Worm (Caenorhabditis elegans): ENCODE results near the gene clec-177.
"Not testable (repeated sequence)": the region's sequence is repeated elsewhere in the genome, so short reads cannot be mapped to it uniquely, and the experiment has no call there.

The clec-177 gene

DNA sequence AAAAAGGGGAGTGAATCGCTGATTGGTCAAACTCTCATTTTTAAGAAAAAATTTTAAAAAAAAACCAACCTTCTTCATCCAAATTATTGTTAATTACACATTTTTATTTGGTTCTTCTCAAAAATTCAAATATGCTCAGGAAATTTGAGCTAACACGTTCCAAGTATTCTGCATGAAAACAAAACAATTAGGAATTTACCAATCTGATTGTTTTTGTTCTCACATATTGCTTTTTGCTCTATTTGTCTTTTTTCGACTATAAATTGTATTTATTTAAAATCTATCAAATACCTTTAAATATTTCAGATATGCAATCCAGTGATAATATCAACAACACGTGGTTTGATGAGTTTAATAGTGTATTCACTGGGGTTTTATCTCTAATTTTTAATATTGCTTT lies 25.9 kb downstream of the clec-177 start, which contains the start of gene srm-1:
Gene srm-1, plus strand, starts transcription at position 301 of the 400 bp plus-strand sequence.
- TF ChIP-seq blmp-1 (tag; optimal IDR thresholded peaks at IDR 0.05) (no peak), ceh-43 (GFP tag; optimal IDR thresholded peaks at IDR 0.05) (no peak), nhr-12 (tag; optimal IDR thresholded peaks at IDR 0.05) (no peak), nhr-76 (tag; optimal IDR thresholded peaks at IDR 0.05) (no peak), unc-62 (GFP tag; optimal IDR thresholded peaks at IDR 0.05) (no peak), sptf-1 (tag; optimal IDR thresholded peaks at IDR 0.05) (no peak), ceh-83 (GFP tag; optimal IDR thresholded peaks at IDR 0.05) (no peak)

DNA sequence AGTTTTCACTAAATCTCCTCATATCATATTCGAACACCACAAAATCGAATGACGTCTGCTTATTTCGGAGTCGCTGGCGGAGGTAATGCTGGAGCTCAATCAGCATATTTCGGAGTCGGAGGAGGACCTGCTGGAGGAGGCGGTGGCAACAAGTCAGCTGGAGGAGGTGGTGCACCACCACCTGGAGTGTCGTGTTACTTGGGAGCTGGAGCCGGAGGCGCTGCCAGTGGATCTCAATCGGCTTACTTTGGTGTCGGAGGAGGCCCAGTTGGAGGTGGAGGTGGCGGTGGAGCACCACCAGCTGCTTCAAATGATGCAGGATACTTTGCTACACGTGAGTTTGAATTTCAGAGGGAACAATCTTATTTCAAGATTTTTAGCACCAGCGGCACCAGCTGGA lies 30.1 kb downstream of the clec-177 start, which contains the start of gene ssq-4:
Gene ssq-4, plus strand, starts transcription at position 19 of the 400 bp plus-strand sequence.
- TF ChIP-seq ham-2 (GFP tag; optimal IDR thresholded peaks at IDR 0.05); elt-3 (tag; optimal IDR thresholded peaks at IDR 0.05); ceh-39 (tag; optimal IDR thresholded peaks at IDR 0.05): not testable (repeated sequence)

DNA sequence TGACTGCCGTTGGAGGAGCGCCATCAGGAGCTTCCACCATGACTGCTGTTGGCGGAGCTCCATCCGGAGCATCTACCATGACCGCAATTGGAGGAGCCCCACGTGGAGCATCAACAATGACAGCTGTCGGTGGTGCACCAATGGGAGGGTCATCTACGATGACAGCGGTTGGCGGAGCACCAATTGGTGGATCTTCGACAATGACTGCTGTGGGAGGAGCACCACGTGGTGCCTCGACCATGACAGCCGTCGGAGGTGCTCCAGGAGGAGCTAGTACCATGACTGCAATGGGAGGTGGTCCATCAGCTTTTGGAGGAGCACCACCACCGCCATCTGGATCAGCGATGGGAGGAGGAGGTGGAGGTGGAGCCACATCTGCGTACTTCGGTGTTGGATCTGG lies 30.7 kb downstream of the clec-177 start, which contains the start of gene T28H11.7:
Gene T28H11.7, minus strand, starts transcription at position 101 of the 400 bp plus-strand sequence.
- not testable (repeated sequence) for TF ChIP-seq elt-1 (tag; optimal IDR thresholded peaks at IDR 0.05; ENCODE audit: borderline replicate concordance, insufficient read depth); unc-62 (GFP tag; optimal IDR thresholded peaks at IDR 0.05); nhr-12 (tag; optimal IDR thresholded peaks at IDR 0.05)

DNA sequence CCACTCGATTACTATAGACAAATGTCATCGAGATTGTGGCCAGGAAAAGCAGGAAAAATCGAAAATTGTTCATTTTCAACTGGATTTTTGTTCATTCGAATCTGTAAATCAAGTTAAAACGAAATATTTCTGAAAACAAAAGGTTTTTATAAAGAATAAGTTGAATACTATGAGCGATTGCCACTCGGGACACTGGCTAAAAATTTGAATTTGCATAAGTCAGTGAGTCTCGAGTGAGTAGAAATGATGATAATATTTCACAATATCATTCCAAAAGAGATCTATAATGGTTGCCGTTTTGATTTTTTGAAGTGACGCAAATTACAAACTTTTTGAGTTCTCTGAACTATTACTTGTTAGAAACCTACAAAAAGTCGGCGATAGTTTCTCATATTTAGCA lies 34.2 kb downstream of the clec-177 start, which contains the start of gene T28H11.8:
Gene T28H11.8, minus strand, starts transcription at position 101 of the 400 bp plus-strand sequence.
- no peak for TF ChIP-seq nhr-76 (tag; optimal IDR thresholded peaks at IDR 0.05)
- TF ChIP-seq elt-1 (tag; optimal IDR thresholded peaks at IDR 0.05; ENCODE audit: borderline replicate concordance, insufficient read depth), result no peak
- TF ChIP-seq nhr-28 (tag; optimal IDR thresholded peaks at IDR 0.05), result no peak
- TF ChIP-seq snpc-4 (tag; optimal IDR thresholded peaks at IDR 0.05), result no peak
- no peak for TF ChIP-seq mep-1 (tag; optimal IDR thresholded peaks at IDR 0.05)
- TF ChIP-seq lin-32 (GFP tag; optimal IDR thresholded peaks at IDR 0.05), result no peak
- TF ChIP-seq bed-3 (GFP tag; optimal IDR thresholded peaks at IDR 0.05), result no peak
- TF ChIP-seq nhr-2 (tag; optimal IDR thresholded peaks at IDR 0.05), result no peak
- TF ChIP-seq tbx-8 (GFP tag; optimal IDR thresholded peaks at IDR 0.05), result no peak

DNA sequence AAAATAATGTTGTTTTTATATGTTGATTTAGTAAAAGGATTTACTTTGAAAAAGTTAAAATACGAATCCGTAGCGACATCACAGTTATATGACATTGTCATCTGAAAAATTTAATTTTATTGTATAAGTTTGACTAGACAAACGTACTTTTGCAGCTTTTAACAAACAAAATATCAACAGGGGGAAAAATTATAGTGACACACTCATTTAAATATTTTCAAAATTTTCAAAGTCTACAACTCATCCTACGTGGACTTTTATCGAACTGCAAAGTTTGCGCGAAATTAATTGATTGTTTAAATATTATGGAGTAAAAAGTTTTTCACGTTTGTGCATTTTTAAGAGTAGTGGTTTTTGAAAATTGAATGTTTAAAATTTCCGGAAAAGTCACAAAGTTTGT lies 39.3 kb downstream of the clec-177 start, which contains the start of gene C09B9.85:
Gene C09B9.85, minus strand, starts transcription at position 101 of the 400 bp plus-strand sequence.
- TF ChIP-seq nhr-28 (tag; optimal IDR thresholded peaks at IDR 0.05) (no peak), lsy-2 (tag; optimal IDR thresholded peaks at IDR 0.05) (no peak), sem-2 (GFP tag; optimal IDR thresholded peaks at IDR 0.05) (no peak), cnd-1 (tag; optimal IDR thresholded peaks at IDR 0.05) (no peak)

DNA sequence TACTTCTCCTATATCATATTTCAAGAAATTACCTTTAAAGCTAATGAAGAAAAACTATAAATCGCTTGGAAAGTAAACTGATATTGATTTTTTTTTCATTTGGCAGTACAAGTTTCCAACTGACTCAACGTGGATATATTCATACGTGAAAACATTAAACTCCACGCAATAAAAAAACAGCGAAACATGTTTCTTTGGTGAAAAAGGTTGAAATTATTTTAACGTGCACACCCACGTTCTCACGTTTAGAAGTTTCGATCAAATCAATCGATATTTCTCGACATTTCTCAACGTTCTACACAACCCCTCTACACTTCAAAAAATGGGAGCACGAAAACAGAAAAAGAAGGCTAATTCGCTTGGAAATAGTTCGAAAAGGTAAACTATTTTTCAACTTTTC lies 42.6 kb downstream of the clec-177 start, which contains the start of the genes best-6 and C09B9.2:
Gene best-6, minus strand, starts transcription at position 101 of the 400 bp plus-strand sequence.
Gene C09B9.2, plus strand, starts transcription at position 314 of the 400 bp plus-strand sequence.
- TF ChIP-seq sptf-1 (tag; optimal IDR thresholded peaks at IDR 0.05) (no peak), ceh-83 (GFP tag; optimal IDR thresholded peaks at IDR 0.05) (no peak), cnd-1 (tag; optimal IDR thresholded peaks at IDR 0.05) (no peak), unc-62 (GFP tag; optimal IDR thresholded peaks at IDR 0.05) (no peak), ceh-39 (tag; optimal IDR thresholded peaks at IDR 0.05) (no peak), mep-1 (tag; optimal IDR thresholded peaks at IDR 0.05) (no peak), ham-2 (GFP tag; optimal IDR thresholded peaks at IDR 0.05) (no peak), bed-3 (GFP tag; optimal IDR thresholded peaks at IDR 0.05) (no peak)

DNA sequence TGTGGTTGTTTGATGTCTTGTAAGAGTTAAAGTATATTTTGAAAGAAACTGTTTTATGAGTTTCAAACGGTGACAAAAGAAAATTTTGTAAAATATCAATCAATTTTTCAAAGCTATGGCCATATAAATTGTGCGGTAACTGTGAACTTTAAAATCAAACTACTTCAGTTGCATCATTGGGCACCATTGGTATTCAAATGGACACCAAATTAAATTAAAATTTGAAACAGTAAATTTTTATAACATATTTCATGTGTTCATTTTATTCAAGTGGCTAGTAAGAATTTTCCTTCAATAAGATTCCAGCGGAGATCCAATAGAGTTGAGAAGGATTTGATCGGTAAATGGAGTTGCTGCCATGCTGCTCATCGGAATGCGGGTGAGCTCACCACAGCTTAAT lies 45.0 kb downstream of the clec-177 start:
- no peak for TF ChIP-seq hlh-1 (tag; optimal IDR thresholded peaks at IDR 0.05)
- no peak for TF ChIP-seq ceh-83 (GFP tag; optimal IDR thresholded peaks at IDR 0.05)
- TF ChIP-seq snpc-4 (tag; optimal IDR thresholded peaks at IDR 0.05), result no peak
- no peak for TF ChIP-seq ces-1 (GFP tag; optimal IDR thresholded peaks at IDR 0.05)
- no peak for TF ChIP-seq mls-2 (tag; optimal IDR thresholded peaks at IDR 0.05)
- no peak for TF ChIP-seq blmp-1 (tag; optimal IDR thresholded peaks at IDR 0.05)
- TF ChIP-seq nhr-2 (tag; optimal IDR thresholded peaks at IDR 0.05), result no peak
- no peak for TF ChIP-seq mep-1 (tag; optimal IDR thresholded peaks at IDR 0.05)
- no peak for TF ChIP-seq flh-1 (GFP tag; optimal IDR thresholded peaks at IDR 0.05)
- no peak for TF ChIP-seq pha-4 (tag; optimal IDR thresholded peaks at IDR 0.05)
- TF ChIP-seq mab-5 (tag; optimal IDR thresholded peaks at IDR 0.05), result no peak
- TF ChIP-seq unc-120 (tag; optimal IDR thresholded peaks at IDR 0.05; ENCODE audit: poor library complexity, severe bottlenecking), result no peak
- no peak for TF ChIP-seq ham-2 (GFP tag; optimal IDR thresholded peaks at IDR 0.05)
- no peak for TF ChIP-seq drap-1 (GFP tag; optimal IDR thresholded peaks at IDR 0.05)
- TF ChIP-seq nhr-12 (tag; optimal IDR thresholded peaks at IDR 0.05), result no peak
- no peak for TF ChIP-seq elt-3 (tag; optimal IDR thresholded peaks at IDR 0.05)

All from whole organism, mixed stage, embryonic.